Fruit fly (Drosophila melanogaster): ENCODE data around the gene CtsB.

CtsB gene

dm6 chrX:13737939-13738338, 44.0 kb downstream of the CtsB start, which contains the start of gene CG11134:
TSS of gene CG11134 (plus strand) at chrX:13737942.
- TF ChIP-seq h (GFP tag; optimal IDR thresholded peaks at IDR 0.05): no peak
- TF ChIP-seq Rel (GFP tag; optimal IDR thresholded peaks at IDR 0.05): no peak
- peak; percentile 5 for TF ChIP-seq Rel (tag; optimal IDR thresholded peaks at IDR 0.05)

- TF ChIP-seq Hnf4 (GFP tag; optimal IDR thresholded peaks at IDR 0.05) (peak; percentile 13), jim (GFP tag; optimal IDR thresholded peaks at IDR 0.05) (peak; percentile 3), lola (GFP tag; optimal IDR thresholded peaks at IDR 0.05) (no peak), fru (GFP tag; optimal IDR thresholded peaks at IDR 0.05) (no peak), dl (GFP tag; optimal IDR thresholded peaks at IDR 0.05; ENCODE audit: insufficient read depth in 1 of 2, partially characterized antibody in 2 of 2) (no peak), Dif (GFP tag; optimal IDR thresholded peaks at IDR 0.05; ENCODE audit: partially characterized antibody) (no peak), Myc (optimal IDR thresholded peaks at IDR 0.05) (peak; percentile 59), Jra (GFP tag; optimal IDR thresholded peaks at IDR 0.05) (peak; percentile 6)
These were observed 45.8 kb downstream of the CtsB start, which contains the start of gene g for dm6 chrX:13736174-13736482. TSS of gene g (minus strand) at chrX:13736278.

DNA sequence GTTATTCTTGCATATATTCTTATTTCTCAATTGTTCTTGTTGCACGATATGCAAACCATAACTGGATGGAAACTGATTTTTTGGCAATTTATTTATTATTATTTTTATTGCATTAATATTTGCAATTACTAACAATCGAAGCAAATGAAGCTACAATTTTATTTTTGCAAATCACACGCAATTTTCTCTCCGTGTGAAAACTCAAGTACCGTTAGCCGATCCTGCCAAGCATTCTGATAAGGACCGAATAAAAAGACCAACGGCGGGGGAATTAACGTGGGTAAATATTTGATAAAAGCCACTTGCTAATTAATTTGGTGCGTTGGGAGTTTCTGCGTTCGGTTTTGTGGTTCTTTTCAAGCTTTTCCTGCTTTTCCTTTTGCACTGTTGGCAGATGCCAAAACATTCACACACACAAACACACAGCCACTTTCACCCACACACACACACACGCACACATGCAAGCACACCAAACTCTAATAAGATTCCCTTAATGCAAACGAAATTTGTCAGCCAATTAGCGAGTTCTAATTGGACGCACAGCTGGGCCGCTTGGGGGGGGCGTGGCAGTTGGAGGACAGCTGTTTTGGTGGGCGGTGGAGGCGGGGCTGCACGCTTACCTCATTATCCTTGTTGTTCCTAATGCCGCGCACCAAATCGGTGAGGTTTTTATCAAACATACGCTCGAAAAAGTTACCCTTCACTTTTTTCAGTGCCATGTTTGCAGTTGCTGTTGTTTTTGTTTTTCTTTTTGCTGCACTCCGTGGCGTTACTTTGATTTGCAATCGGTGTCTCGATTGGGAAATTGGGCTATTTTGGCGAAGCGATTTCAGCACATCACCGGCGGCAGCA, 46.4 kb downstream of the CtsB start:
- TF ChIP-seq CG9705 (GFP tag; optimal IDR thresholded peaks at IDR 0.05) (no peak), lola (GFP tag; optimal IDR thresholded peaks at IDR 0.05) (no peak), Hnf4 (GFP tag; optimal IDR thresholded peaks at IDR 0.05) (no peak), OdsH (GFP tag; optimal IDR thresholded peaks at IDR 0.05) (no peak), foxo (GFP tag; optimal IDR thresholded peaks at IDR 0.05) (no peak), rgr (GFP tag; optimal IDR thresholded peaks at IDR 0.05) (no peak), tai (GFP tag; optimal IDR thresholded peaks at IDR 0.05) (no peak), fru (GFP tag; optimal IDR thresholded peaks at IDR 0.05) (no peak), Jra (GFP tag; optimal IDR thresholded peaks at IDR 0.05) (no peak), CrebA (GFP tag; optimal IDR thresholded peaks at IDR 0.05; ENCODE audit: borderline replicate concordance) (no peak), HLH106 (tag; optimal IDR thresholded peaks at IDR 0.05) (no peak)

DNA sequence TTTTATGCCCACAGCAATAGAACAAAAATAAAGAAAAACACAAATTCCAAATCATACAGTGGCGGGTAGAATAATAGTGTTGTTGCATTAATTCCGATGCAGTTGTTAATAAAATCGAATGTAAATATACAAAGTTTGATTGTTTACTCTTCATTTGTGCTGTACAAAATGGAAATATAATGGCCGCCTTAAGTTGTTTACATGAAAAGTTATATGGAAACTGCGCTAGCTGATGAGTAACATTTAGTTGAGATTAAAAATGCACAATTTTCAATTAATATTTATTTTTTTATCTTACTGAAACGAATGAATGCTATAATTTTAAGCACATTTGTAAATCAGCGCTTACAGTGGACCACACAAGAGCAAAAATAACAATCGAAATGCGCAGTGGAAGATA, 47.1 kb downstream of the CtsB start:
- TF ChIP-seq lola (GFP tag; optimal IDR thresholded peaks at IDR 0.05): no peak
- peak; percentile 46 for TF ChIP-seq OdsH (GFP tag; optimal IDR thresholded peaks at IDR 0.05)
- no peak for TF ChIP-seq Rel (GFP tag; optimal IDR thresholded peaks at IDR 0.05)
- no peak for TF ChIP-seq Rel (tag; optimal IDR thresholded peaks at IDR 0.05)
- peak; percentile 10 for TF ChIP-seq woc (GFP tag; optimal IDR thresholded peaks at IDR 0.05)
- peak; percentile 10 for TF ChIP-seq psq (GFP tag; optimal IDR thresholded peaks at IDR 0.05)

Data from whole organism, wandering third instar larva.